Fruit fly (Drosophila melanogaster) S2 (cell line): ENCODE measurements around the gene Wdr59.

Experiments used
- CG8478 ChIP-seq: fragments of >200 bp; optimal IDR thresholded peaks from 2 replicates; lab custom pipeline; 2018
- CTCF ChIP-seq, 2 experiments: fragments of >200 bp; optimal IDR thresholded peaks; 2 replicates each; lab custom pipeline; 2018

dm6 chr2L:11059206-11059605 lies 32.0 kb upstream of the Wdr59 start:
- TF ChIP-seq CTCF (optimal IDR thresholded peaks at IDR 0.05; lab: Kevin White, UChicago) (no peak), CG8478 (lab: Kevin White, UChicago) (no peak)
